Worm (Caenorhabditis elegans): Measurements from ENCODE around the gene swt-7.

ce11 chrV:5018810-5019274 lies 11.8 kb downstream of the swt-7 start, which contains the start of gene srr-4:
- no peak for TF ChIP-seq nhr-11 (tag; optimal IDR thresholded peaks at IDR 0.05)
- TF ChIP-seq unc-62 (GFP tag; optimal IDR thresholded peaks at IDR 0.05): no peak
- no peak for TF ChIP-seq nhr-237 (tag; optimal IDR thresholded peaks at IDR 0.05)
- TF ChIP-seq nhr-23 (tag; optimal IDR thresholded peaks at IDR 0.05): no peak
- TF ChIP-seq ZK546.5 (tag; optimal IDR thresholded peaks at IDR 0.05): no peak
- no peak for TF ChIP-seq lin-15B (tag; optimal IDR thresholded peaks at IDR 0.05)
- no peak for TF ChIP-seq R02D3.7 (tag; optimal IDR thresholded peaks at IDR 0.05)
- no peak for TF ChIP-seq mdl-1 (tag; optimal IDR thresholded peaks at IDR 0.05)
- no peak for TF ChIP-seq ztf-11 (tag; optimal IDR thresholded peaks at IDR 0.05)
- TF ChIP-seq fkh-2 (tag; optimal IDR thresholded peaks at IDR 0.05): no peak
